Fruit fly (Drosophila melanogaster): ENCODE results near the gene CG5989.

The CG5989 gene

DNA sequence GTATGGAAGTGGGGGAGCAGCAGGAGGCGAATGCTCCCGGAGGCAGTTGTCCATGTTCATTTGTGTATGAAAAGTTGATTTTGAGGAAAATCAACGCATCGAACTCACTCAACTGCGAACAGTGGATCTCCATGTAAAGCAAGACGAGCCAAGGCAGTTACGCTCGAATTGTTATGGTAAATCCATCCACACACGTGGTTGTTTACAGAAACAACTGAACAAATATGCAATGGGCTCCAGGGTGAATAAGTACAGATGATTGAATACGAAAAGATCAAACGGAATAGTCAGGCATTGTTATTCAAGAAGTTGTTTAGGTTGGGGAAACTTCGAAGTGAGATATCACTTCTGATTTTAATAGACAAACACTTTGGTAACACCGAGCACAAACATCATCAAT lies 19.9 kb downstream of the CG5989 start (continued):
- TF ChIP-seq rib (GFP tag; IDR thresholded peaks at IDR 0.05) (0 out of 2 replicates have a peak, but pooled peaks have one; percentile 31), MTF-1 (GFP tag; optimal IDR thresholded peaks at IDR 0.05; ENCODE audit: borderline replicate concordance) (peak; percentile 41), HLH54F (GFP tag; optimal IDR thresholded peaks at IDR 0.05) (no peak), CG11696 (GFP tag; IDR thresholded peaks at IDR 0.05) (no peak), so (GFP tag; IDR thresholded peaks at IDR 0.05) (no peak), Fer2 (tag; optimal IDR thresholded peaks at IDR 0.05) (peak; percentile 3), CG15601 (tag; optimal IDR thresholded peaks at IDR 0.05) (peak; percentile 32), CG10543 (GFP tag; optimal IDR thresholded peaks at IDR 0.05) (peak; percentile 15), CG16863 (GFP tag; optimal IDR thresholded peaks at IDR 0.05) (no peak), HmgZ (tag; optimal IDR thresholded peaks at IDR 0.05) (no peak), chif (GFP tag; optimal IDR thresholded peaks at IDR 0.05) (no peak), CG18476 (GFP tag; optimal IDR thresholded peaks at IDR 0.05) (peak; percentile 11), Doc2 (GFP tag; IDR thresholded peaks at IDR 0.05) (no peak), dimm (GFP tag; IDR thresholded peaks at IDR 0.05) (no peak), CG17612 (GFP tag; IDR thresholded peaks at IDR 0.05) (no peak), CG8089 (GFP tag; optimal IDR thresholded peaks at IDR 0.05) (no peak), CG4617 (GFP tag; optimal IDR thresholded peaks at IDR 0.05; ENCODE audit: borderline replicate concordance) (no peak), croc (GFP tag; conservative IDR thresholded peaks at IDR 0.05) (no peak), pzg (GFP tag; optimal IDR thresholded peaks at IDR 0.05) (no peak), Atf3 (GFP tag; optimal IDR thresholded peaks at IDR 0.05) (no peak), CG13775 (GFP tag; optimal IDR thresholded peaks at IDR 0.05) (no peak), CG2875 (GFP tag; optimal IDR thresholded peaks at IDR 0.05) (peak; percentile 49), ewg (GFP tag; optimal IDR thresholded peaks at IDR 0.05) (no peak), B-H1 (GFP tag; IDR thresholded peaks at IDR 0.05) (no peak; the same call in 2 of the 3 replicates), sr (GFP tag; IDR thresholded peaks at IDR 0.05) (no peak), CG14441 (GFP tag; IDR thresholded peaks at IDR 0.05) (peak; percentile 23; the same call in 1 of the 2 replicates), HLHmδ (GFP tag; optimal IDR thresholded peaks at IDR 0.05) (no peak), Optix (GFP tag; IDR thresholded peaks at IDR 0.05) (no peak), CG15479 (GFP tag; optimal IDR thresholded peaks at IDR 0.05) (no peak), ato (GFP tag; IDR thresholded peaks at IDR 0.05; ENCODE audit: partially characterized antibody) (no peak), cad (GFP tag; optimal IDR thresholded peaks at IDR 0.05) (no peak), BtbVII (GFP tag; optimal IDR thresholded peaks at IDR 0.05) (peak; percentile 41), CG7357 (GFP tag; IDR thresholded peaks at IDR 0.05) (no peak), cwo (GFP tag; optimal IDR thresholded peaks at IDR 0.05) (peak; percentile 37), abd-A (tag; optimal IDR thresholded peaks at IDR 0.05) (no peak), NK7.1 (GFP tag; optimal IDR thresholded peaks at IDR 0.05) (peak; percentile 49), sob (GFP tag; IDR thresholded peaks at IDR 0.05) (peak; percentile 59; the same call in 1 of the 2 replicates), CG4282 (GFP tag; optimal IDR thresholded peaks at IDR 0.05) (no peak), CG1647 (GFP tag; optimal IDR thresholded peaks at IDR 0.05) (peak; percentile 39), CTCF (GFP tag; optimal IDR thresholded peaks at IDR 0.05) (no peak), dm (GFP tag; optimal IDR thresholded peaks at IDR 0.05) (no peak), CG8359 (GFP tag; optimal IDR thresholded peaks at IDR 0.05; ENCODE audit: borderline replicate concordance) (no peak), vvl (GFP tag; IDR thresholded peaks at IDR 0.05) (peak; percentile 45; the same call in 1 of the 2 replicates), crc (GFP tag; optimal IDR thresholded peaks at IDR 0.05) (no peak), CG15011 (GFP tag; optimal IDR thresholded peaks at IDR 0.05) (peak; percentile 21), en (GFP tag; optimal IDR thresholded peaks at IDR 0.05) (peak; percentile 30), Antp (GFP tag; optimal IDR thresholded peaks at IDR 0.05) (peak; percentile 16), otp (GFP tag; IDR thresholded peaks at IDR 0.05) (no peak), kah (GFP tag; optimal IDR thresholded peaks at IDR 0.05) (peak; percentile 13), CG8290 (GFP tag; optimal IDR thresholded peaks at IDR 0.05) (no peak), CG8290 (tag; optimal IDR thresholded peaks at IDR 0.05) (no peak), chn (GFP tag; optimal IDR thresholded peaks at IDR 0.05) (no peak)
